Fruit fly (Drosophila melanogaster) whole organism: Measurements from ENCODE around the gene Jon65Aii.

ENCODE experiments used
- CG8478 ChIP-seq: fragments of >200 bp; optimal IDR thresholded peaks from 2 replicates; lab custom pipeline; 2018; ENCODE audit warnings: inconsistent platforms
- Dll ChIP-seq: fragments of >200 bp; optimal IDR thresholded peaks from 2 replicates; lab custom pipeline; 2017
- EcR ChIP-seq, 2 experiments: fragments of >200 bp; optimal IDR thresholded peaks; 2 replicates each; lab custom pipeline; 2017; ENCODE audit warnings: missing biosample characterization in 2 of 2, missing genetic modification characterization in 2 of 2, missing genetic modification reagents in 2 of 2
- pan ChIP-seq: fragments of >200 bp; optimal IDR thresholded peaks from 2 replicates; lab custom pipeline; 2017
- psq ChIP-seq: fragments of >200 bp; optimal IDR thresholded peaks from 2 replicates; lab custom pipeline; 2017
- usp ChIP-seq: fragments of >200 bp; optimal IDR thresholded peaks from 2 replicates; lab custom pipeline; 2017; ENCODE audit warnings: missing biosample characterization, missing genetic modification characterization, mixed read lengths

Jon65Aii gene

dm6 chr3L:6059062-6059708 is 7.1 kb downstream of the Jon65Aii start, which contains the start of gene CG6592:
Gene CG6592, plus strand, starts transcription at chr3L:6059658.
- TF ChIP-seq EcR (GFP tag; optimal IDR thresholded peaks at IDR 0.05; lab: Kevin White, UChicago) (no peak), CG8478 (lab: Kevin White, UChicago) (no peak), Dll (lab: Kevin White, UChicago) (no peak), psq (lab: Kevin White, UChicago) (no peak), pan (no peak), usp (GFP tag; lab: Kevin White, UChicago) (no peak)

dm6 chr3L:6062860-6063607 is 10.9 kb downstream of the Jon65Aii start, which contains the start of gene CG10472:
Gene CG10472, minus strand, starts transcription at chr3L:6062910.
- TF ChIP-seq pan (no peak), usp (GFP tag; lab: Kevin White, UChicago) (no peak), EcR (GFP tag; optimal IDR thresholded peaks at IDR 0.05; lab: Kevin White, UChicago) (no peak), psq (lab: Kevin White, UChicago) (no peak), CG8478 (lab: Kevin White, UChicago) (no peak), Dll (lab: Kevin White, UChicago) (no peak)

dm6 chr3L:6065881-6066389 is 13.8 kb downstream of the Jon65Aii start, which contains the start of gene CG42269:
Gene CG42269, plus strand, starts transcription at chr3L:6066296.
- TF ChIP-seq Dll (lab: Kevin White, UChicago) (no peak), CG8478 (lab: Kevin White, UChicago) (no peak), psq (lab: Kevin White, UChicago) (no peak), EcR (GFP tag; optimal IDR thresholded peaks at IDR 0.05; lab: Kevin White, UChicago) (no peak), pan (no peak), usp (GFP tag; lab: Kevin White, UChicago) (no peak)

- TF ChIP-seq EcR (GFP tag; optimal IDR thresholded peaks at IDR 0.05; lab: Kevin White, UChicago) (no peak), usp (GFP tag; lab: Kevin White, UChicago) (no peak), CG8478 (lab: Kevin White, UChicago) (no peak), pan (no peak)
Observed at dm6 chr3L:6068178-6068577, 16.1 kb downstream of the Jon65Aii start.

dm6 chr3L:6070119-6070518 is 18.0 kb downstream of the Jon65Aii start:
- TF ChIP-seq usp (GFP tag; lab: Kevin White, UChicago) (no peak), Dll (lab: Kevin White, UChicago) (no peak), pan (no peak), psq (lab: Kevin White, UChicago) (no peak), EcR (GFP tag; optimal IDR thresholded peaks at IDR 0.05; lab: Kevin White, UChicago) (no peak), CG8478 (lab: Kevin White, UChicago) (no peak)

dm6 chr3L:6071454-6072189 is 19.5 kb downstream of the Jon65Aii start, which contains the start of gene CG6602:
Gene CG6602, plus strand, starts transcription at chr3L:6072139.
- TF ChIP-seq EcR (GFP tag; optimal IDR thresholded peaks at IDR 0.05; lab: Kevin White, UChicago): no peak
- no peak for TF ChIP-seq psq (lab: Kevin White, UChicago)
- TF ChIP-seq CG8478 (lab: Kevin White, UChicago): no peak
- no peak for TF ChIP-seq usp (GFP tag; lab: Kevin White, UChicago)
- TF ChIP-seq Dll (lab: Kevin White, UChicago): no peak

dm6 chr3L:6074975-6075692 is 23.0 kb downstream of the Jon65Aii start, which contains the start of the genes CG13295 and CG6610:
Gene CG13295, minus strand, starts transcription at chr3L:6075245.
Gene CG6610, plus strand, starts transcription at chr3L:6075536.
- no peak for TF ChIP-seq Dll (lab: Kevin White, UChicago)
- TF ChIP-seq usp (GFP tag; lab: Kevin White, UChicago): no peak
- no peak for TF ChIP-seq pan
- TF ChIP-seq psq (lab: Kevin White, UChicago): no peak
- TF ChIP-seq EcR (GFP tag; optimal IDR thresholded peaks at IDR 0.05; lab: Kevin White, UChicago): no peak
- TF ChIP-seq CG8478 (lab: Kevin White, UChicago): no peak

- TF ChIP-seq psq (lab: Kevin White, UChicago): no peak
- no peak for TF ChIP-seq CG8478 (lab: Kevin White, UChicago)
Observed at dm6 chr3L:6076429-6076828, 24.3 kb downstream of the Jon65Aii start, which contains the start of gene ssp6. Gene ssp6, plus strand, starts transcription at chr3L:6076722.

dm6 chr3L:6082561-6082960 is 30.4 kb downstream of the Jon65Aii start, which contains the start of gene CG13293:
Gene CG13293, plus strand, starts transcription at chr3L:6082883.
- TF ChIP-seq Dll (lab: Kevin White, UChicago) (no peak), EcR (GFP tag; optimal IDR thresholded peaks at IDR 0.05; lab: Kevin White, UChicago) (no peak)

- TF ChIP-seq Dll (lab: Kevin White, UChicago) (no peak), psq (lab: Kevin White, UChicago) (no peak), pan (no peak), EcR (GFP tag; optimal IDR thresholded peaks at IDR 0.05; lab: Kevin White, UChicago) (no peak), usp (GFP tag; lab: Kevin White, UChicago) (no peak), CG8478 (lab: Kevin White, UChicago) (no peak)
Observed at dm6 chr3L:6084446-6084845, 32.3 kb downstream of the Jon65Aii start.
